Worm (Caenorhabditis elegans): ENCODE results near the gene F56D2.8.

ce11 chrIII:5564799-5565198, 17.9 kb downstream of the F56D2.8 start, which contains the start of gene mlc-3:
- TF ChIP-seq tra-4 (tag; optimal IDR thresholded peaks at IDR 0.05) (no peak), B0310.2 (tag; optimal IDR thresholded peaks at IDR 0.05) (no peak), ama-1 (optimal IDR thresholded peaks at IDR 0.05) (no peak), pes-1 (GFP tag; IDR thresholded peaks at IDR 0.05) (no peak)

All from whole organism, early embryonic.